Worm (Caenorhabditis elegans) whole organism, young adult: ENCODE data around the gene ccdc-149.

Source experiments
- C17E4.6 ChIP-seq: fragments of 200-800 bp; sonication (Bioruptor generic); IDR thresholded peaks from 2 replicates; pipeline ENCODE4 v1.3.6; 2022; ENCODE audit warnings: missing genetic modification reagents, missing genetic modification characterization, missing compliant biosample characterization
- D2030.7 ChIP-seq: fragments of 200-800 bp; sonication (Bioruptor generic); IDR thresholded peaks from 2 replicates; pipeline ENCODE4 v1.3.6; 2022; ENCODE audit warnings: missing genetic modification reagents, missing genetic modification characterization, missing compliant biosample characterization
- F49E8.2 ChIP-seq: sonication (generic microtip); optimal IDR thresholded peaks from 3 replicates; lab custom pipeline; 2017; ENCODE audit warnings: missing genetic modification characterization, mild to moderate bottlenecking, missing compliant biosample characterization, antibody characterized with exemption, moderate library complexity; ENCODE audit not compliant: insufficient read depth
- F57C9.4 ChIP-seq: sonication (generic microtip); optimal IDR thresholded peaks from 2 replicates; lab custom pipeline; 2017; ENCODE audit warnings: mild to moderate bottlenecking, missing genetic modification characterization, missing compliant biosample characterization
- Y53F4B.3 ChIP-seq: fragments of 200-800 bp; sonication (Bioruptor generic); IDR thresholded peaks from 2 replicates; pipeline ENCODE4 v1.3.6; 2022; ENCODE audit warnings: missing genetic modification reagents, missing genetic modification characterization, missing compliant biosample characterization
- Y56A3A.18 ChIP-seq: fragments of 200-800 bp; sonication (Bioruptor generic); IDR thresholded peaks from 2 replicates; pipeline ENCODE4 v1.3.6; 2022; ENCODE audit warnings: missing genetic modification reagents, missing genetic modification characterization, missing compliant biosample characterization
- Y79H2A.3 ChIP-seq: fragments of 200-800 bp; sonication (Bioruptor generic); conservative IDR thresholded peaks from 2 replicates; pipeline ENCODE4 v1.3.6; 2022; ENCODE audit warnings: missing genetic modification reagents, missing genetic modification characterization, missing compliant biosample characterization
- ZK185.1 ChIP-seq: sonication (generic microtip); optimal IDR thresholded peaks from 2 replicates; lab custom pipeline; 2016; ENCODE audit warnings: mild to moderate bottlenecking, missing genetic modification characterization, missing compliant biosample characterization; ENCODE audit not compliant: poor library complexity, severe bottlenecking
- akir-1 ChIP-seq: fragments of 200-800 bp; sonication (Bioruptor generic); optimal IDR thresholded peaks from 2 replicates; lab custom pipeline; 2018; ENCODE audit warnings: mild to moderate bottlenecking, missing genetic modification characterization, moderate library complexity, missing compliant biosample characterization
- ama-1 ChIP-seq, 3 experiments: fragments of 150-350 bp in 1 of 3; sonication (generic microtip) in 2 of 3; optimal IDR thresholded peaks; 2 replicates each; lab custom pipeline; 2014 to 2018; ENCODE audit warnings: missing biosample characterization in 2 of 3, missing genetic modification characterization in 2 of 3, missing genetic modification reagents in 2 of 3
- aptf-3 ChIP-seq: fragments of 200-800 bp; sonication (Bioruptor generic); IDR thresholded peaks from 2 replicates; pipeline ENCODE4 v1.3.6; 2022; ENCODE audit warnings: missing genetic modification characterization, missing compliant biosample characterization
- athp-1 ChIP-seq: sonication (generic microtip); optimal IDR thresholded peaks from 2 replicates; lab custom pipeline; 2017; ENCODE audit warnings: mild to moderate bottlenecking, missing genetic modification characterization, missing compliant biosample characterization
- attf-5 ChIP-seq: fragments of 200-800 bp; sonication (Bioruptor generic); optimal IDR thresholded peaks from 2 replicates; lab custom pipeline; 2018; ENCODE audit warnings: mild to moderate bottlenecking, missing genetic modification characterization, missing compliant biosample characterization
- attf-6 ChIP-seq: fragments of 200-800 bp; sonication (Bioruptor generic); IDR thresholded peaks from 2 replicates; pipeline ENCODE4 v1.3.6; 2022; ENCODE audit warnings: missing genetic modification reagents, missing genetic modification characterization, missing compliant biosample characterization
- bed-1 ChIP-seq: fragments of 200-800 bp; sonication (Bioruptor generic); IDR thresholded peaks from 2 replicates; pipeline ENCODE4 v1.3.6; 2022; ENCODE audit warnings: missing genetic modification reagents, missing genetic modification characterization, missing compliant biosample characterization
- ccch-3 ChIP-seq: fragments of 200-800 bp; sonication (Bioruptor generic); optimal IDR thresholded peaks from 2 replicates; lab custom pipeline; 2018; ENCODE audit warnings: mild to moderate bottlenecking, missing genetic modification characterization, missing compliant biosample characterization
- cebp-1 ChIP-seq, 2 experiments: fragments of 200-800 bp in 1 of 2; sonication (Bioruptor generic) in 1 of 2; sonication (generic microtip) in 1 of 2; IDR thresholded peaks in 1 of 2; optimal IDR thresholded peaks in 1 of 2; 2 replicates each; pipeline versions ENCODE4 v1.3.6 to Lab custom; 2017 to 2022; ENCODE audit warnings: missing compliant biosample characterization in 2 of 2, missing genetic modification characterization in 2 of 2, mild to moderate bottlenecking in 1 of 2, missing genetic modification reagents in 1 of 2, moderate library complexity in 1 of 2
- cebp-2 ChIP-seq: fragments of 200-800 bp; sonication (Bioruptor generic); IDR thresholded peaks from 2 replicates; pipeline ENCODE4 v1.3.6; 2022; ENCODE audit warnings: missing genetic modification characterization, missing compliant biosample characterization
- ceh-100 ChIP-seq: fragments of 200-800 bp; sonication (Bioruptor generic); IDR thresholded peaks from 2 replicates; pipeline ENCODE4 v1.3.6; 2022; ENCODE audit warnings: missing genetic modification reagents, missing genetic modification characterization, missing compliant biosample characterization
- ceh-27 ChIP-seq: fragments of 200-800 bp; sonication (Bioruptor generic); optimal IDR thresholded peaks from 2 replicates; lab custom pipeline; 2018; ENCODE audit warnings: mild to moderate bottlenecking, missing genetic modification characterization, moderate library complexity, missing compliant biosample characterization
- dox-1 ChIP-seq: fragments of 200-800 bp; sonication (Bioruptor generic); IDR thresholded peaks from 2 replicates; pipeline ENCODE4 v1.3.6; 2022; ENCODE audit warnings: missing genetic modification reagents, missing genetic modification characterization, missing compliant biosample characterization
- egl-44 ChIP-seq: fragments of 200-800 bp; sonication (Bioruptor generic); IDR thresholded peaks from 2 replicates; pipeline ENCODE4 v1.3.6; 2022; ENCODE audit warnings: missing genetic modification reagents, missing genetic modification characterization, missing compliant biosample characterization
- ekl-4 ChIP-seq: fragments of 200-800 bp; sonication (Bioruptor generic); IDR thresholded peaks from 2 replicates; pipeline ENCODE4 v1.3.6; 2022; ENCODE audit warnings: missing genetic modification reagents, missing genetic modification characterization, missing compliant biosample characterization
- ets-4 ChIP-seq: fragments of 200-800 bp; sonication (Bioruptor generic); optimal IDR thresholded peaks from 2 replicates; lab custom pipeline; 2018; ENCODE audit warnings: mild to moderate bottlenecking, missing genetic modification characterization, missing compliant biosample characterization
- let-607 ChIP-seq, 2 experiments: fragments of 200-800 bp in 1 of 2; sonication (Bioruptor generic) in 1 of 2; sonication (generic microtip) in 1 of 2; optimal IDR thresholded peaks; 2 replicates each; lab custom pipeline; 2016 to 2018; ENCODE audit warnings: mild to moderate bottlenecking in 2 of 2, missing compliant biosample characterization in 2 of 2, missing genetic modification characterization in 2 of 2, moderate library complexity in 2 of 2, missing genotype in 1 of 2
- lir-1 ChIP-seq: fragments of 200-800 bp; sonication (Bioruptor generic); conservative IDR thresholded peaks from 2 replicates; pipeline ENCODE4 v1.3.6; 2022; ENCODE audit warnings: missing genetic modification reagents, missing genetic modification characterization, missing compliant biosample characterization
- mes-4 ChIP-seq: sonication (generic microtip); optimal IDR thresholded peaks from 2 replicates; lab custom pipeline; 2016; ENCODE audit warnings: missing genotype, missing genetic modification characterization, missing compliant biosample characterization
- nfya-2 ChIP-seq: fragments of 200-800 bp; sonication (Bioruptor generic); IDR thresholded peaks from 2 replicates; pipeline ENCODE4 v1.3.6; 2022; ENCODE audit warnings: missing genetic modification reagents, missing genetic modification characterization, missing compliant biosample characterization
- nhr-120 ChIP-seq: fragments of 200-800 bp; sonication (Bioruptor generic); IDR thresholded peaks from 2 replicates; pipeline ENCODE4 v1.3.6; 2022; ENCODE audit warnings: missing genetic modification characterization, missing compliant biosample characterization
- nhr-179 ChIP-seq: sonication (generic microtip); optimal IDR thresholded peaks from 2 replicates; lab custom pipeline; 2016; ENCODE audit warnings: mild to moderate bottlenecking, missing genetic modification characterization, missing compliant biosample characterization
- nhr-80 ChIP-seq: sonication (generic microtip); optimal IDR thresholded peaks from 2 replicates; lab custom pipeline; 2016; ENCODE audit warnings: missing genetic modification characterization, missing compliant biosample characterization
- nhr-90 ChIP-seq: sonication (generic microtip); optimal IDR thresholded peaks from 2 replicates; lab custom pipeline; 2016; ENCODE audit warnings: missing genotype, mild to moderate bottlenecking, missing genetic modification characterization, missing compliant biosample characterization
- pha-4 ChIP-seq: fragments of 150-350 bp; sonication (generic microtip); optimal IDR thresholded peaks from 2 replicates; lab custom pipeline; 2014; ENCODE audit warnings: missing biosample characterization, missing genetic modification reagents, missing genetic modification characterization
- sdz-38 ChIP-seq: sonication (generic microtip); optimal IDR thresholded peaks from 2 replicates; lab custom pipeline; 2016; ENCODE audit warnings: missing genotype, missing genetic modification characterization, missing compliant biosample characterization
- sptf-2 ChIP-seq: fragments of 200-800 bp; sonication (Bioruptor generic); optimal IDR thresholded peaks from 2 replicates; lab custom pipeline; 2018; ENCODE audit warnings: mild to moderate bottlenecking, missing genetic modification characterization, missing compliant biosample characterization
- tbp1 ChIP-seq: fragments of 200-800 bp; sonication (Bioruptor generic); optimal IDR thresholded peaks from 2 replicates; lab custom pipeline; 2018; ENCODE audit warnings: mild to moderate bottlenecking, missing genetic modification characterization, missing compliant biosample characterization
- ztf-22 ChIP-seq: fragments of 200-800 bp; sonication (Bioruptor generic); optimal IDR thresholded peaks from 2 replicates; lab custom pipeline; 2018; ENCODE audit warnings: mild to moderate bottlenecking, missing genetic modification characterization, moderate library complexity, missing compliant biosample characterization
- ztf-26 ChIP-seq: sonication (generic microtip); optimal IDR thresholded peaks from 2 replicates; lab custom pipeline; 2017; ENCODE audit warnings: missing genetic modification characterization, missing compliant biosample characterization
- ztf-28 ChIP-seq: fragments of 200-800 bp; sonication (Bioruptor generic); IDR thresholded peaks from 2 replicates; pipeline ENCODE4 v1.3.6; 2022; ENCODE audit warnings: missing genetic modification reagents, missing genetic modification characterization, missing compliant biosample characterization
- ztf-6 ChIP-seq: fragments of 200-800 bp; sonication (Bioruptor generic); IDR thresholded peaks from 2 replicates; pipeline ENCODE4 v1.3.6; 2022; ENCODE audit warnings: missing genetic modification reagents, missing genetic modification characterization, missing compliant biosample characterization

ccdc-149 gene

ce11 chrX:11465215-11465614, 46.0 kb downstream of the ccdc-149 start, which contains the start of gene lin-14 (continued):
- peak; percentile 33; the same call in 1 of the 2 replicates for TF ChIP-seq dox-1 (GFP tag; lab: Robert Waterston, UW)
- TF ChIP-seq nhr-90: no peak
- 0 out of 2 replicates have a peak, but pooled peaks have one; percentile 63 for TF ChIP-seq cebp-2

ce11 chrX:11464271-11465103, 46.8 kb downstream of the ccdc-149 start:
- TF ChIP-seq tbp1 (GFP tag; lab: Kevin White, UChicago) (no peak), ztf-28 (GFP tag; lab: Robert Waterston, UW) (no peak), cebp-2 (no peak), egl-44 (GFP tag; lab: Robert Waterston, UW) (no peak), Y79H2A.3 (no peak), ceh-100 (no peak), sptf-2 (GFP tag; lab: Kevin White, UChicago) (no peak), nhr-80 (tag; lab: Kevin White, UChicago) (peak; percentile 94), athp-1 (tag; lab: Kevin White, UChicago) (no peak), dox-1 (GFP tag; lab: Robert Waterston, UW) (peak; percentile 59), Y56A3A.18 (no peak), F49E8.2 (tag; lab: Kevin White, UChicago) (no peak), attf-6 (GFP tag; lab: Robert Waterston, UW) (no peak), sdz-38 (tag; lab: Kevin White, UChicago) (no peak), C17E4.6 (GFP tag; lab: Robert Waterston, UW) (no peak), ama-1 (optimal IDR thresholded peaks at IDR 0.05; lab: Kevin White, UChicago) (no peak), ama-1 (GFP tag; optimal IDR thresholded peaks at IDR 0.05; lab: Kevin White, UChicago) (no peak), ztf-22 (GFP tag; lab: Kevin White, UChicago) (no peak), cebp-1 (GFP tag; IDR thresholded peaks at IDR 0.05; lab: Robert Waterston, UW) (no peak), cebp-1 (tag; optimal IDR thresholded peaks at IDR 0.05; lab: Kevin White, UChicago) (peak; percentile 33), ets-4 (GFP tag; lab: Kevin White, UChicago) (peak; percentile 30), nhr-120 (GFP tag; lab: Robert Waterston, UW) (no peak), F57C9.4 (tag; lab: Kevin White, UChicago) (no peak), ceh-27 (GFP tag; lab: Kevin White, UChicago) (no peak), let-607 (tag; optimal IDR thresholded peaks at IDR 0.05; lab: Kevin White, UChicago) (peak in 1 of 2 experiments; percentile 4), pha-4 (tag; lab: Kevin White, UChicago) (no peak), ccch-3 (GFP tag; lab: Kevin White, UChicago) (no peak), ztf-26 (tag; lab: Kevin White, UChicago) (no peak)

DNA sequence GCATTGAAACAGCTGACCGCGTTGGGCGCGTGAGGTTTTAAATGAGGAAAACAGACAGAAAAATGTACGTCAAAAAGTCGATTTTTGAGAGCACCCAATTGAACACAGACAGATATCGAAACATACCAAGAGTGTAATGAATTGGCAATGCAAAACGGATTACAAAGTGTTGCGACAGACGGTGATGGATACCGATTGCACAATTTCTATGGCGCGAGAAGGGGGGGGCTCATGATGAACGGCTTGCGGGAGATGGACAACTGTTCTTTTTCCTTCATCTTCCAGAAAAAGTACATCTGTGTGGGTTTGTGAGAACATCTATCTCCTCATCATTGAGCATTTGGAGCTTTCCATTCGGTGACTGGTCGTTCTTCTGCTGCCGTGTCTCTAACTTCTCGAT, 47.7 kb downstream of the ccdc-149 start:
- TF ChIP-seq athp-1 (tag; lab: Kevin White, UChicago) (no peak), akir-1 (no peak), nfya-2 (no peak), mes-4 (tag; lab: Kevin White, UChicago) (no peak), ztf-6 (GFP tag; lab: Robert Waterston, UW) (no peak), D2030.7 (GFP tag; lab: Robert Waterston, UW) (no peak), ekl-4 (GFP tag; lab: Robert Waterston, UW) (no peak), nhr-179 (tag; lab: Kevin White, UChicago) (no peak), lir-1 (GFP tag; lab: Robert Waterston, UW) (no peak), bed-1 (no peak), aptf-3 (GFP tag; lab: Robert Waterston, UW) (no peak), ZK185.1 (tag; lab: Kevin White, UChicago) (no peak), attf-5 (no peak), ztf-26 (tag; lab: Kevin White, UChicago) (no peak), Y53F4B.3 (GFP tag; lab: Robert Waterston, UW) (no peak)
- TF ChIP-seq, all 124 proteins: peak for 0
